Worm (Caenorhabditis elegans) whole organism, L3 larva: ENCODE measurements around the gene F46F2.3.

Experiments used
- elt-1 ChIP-seq: fragments of 150-350 bp; optimal IDR thresholded peaks from 2 replicates; lab custom pipeline; 2014; ENCODE audit warnings: missing biosample characterization, missing genetic modification characterization
- elt-3 ChIP-seq, 3 experiments: fragments of 150-350 bp in 1 of 3; sonication (generic microtip) in 2 of 3; optimal IDR thresholded peaks; 2 replicates in 2 of 3; 4 replicates in 1 of 3; lab custom pipeline; 2014 to 2017; ENCODE audit warnings: missing biosample characterization in 3 of 3, missing genetic modification characterization in 3 of 3
- lin-39 ChIP-seq: fragments of 150-350 bp; optimal IDR thresholded peaks from 2 replicates; lab custom pipeline; 2018; ENCODE audit warnings: missing biosample characterization, missing genetic modification reagents, missing genetic modification characterization
- nfya-1 ChIP-seq: sonication (generic microtip); optimal IDR thresholded peaks from 2 replicates; lab custom pipeline; 2017; ENCODE audit warnings: missing genetic modification characterization, mild to moderate bottlenecking, missing compliant biosample characterization, antibody characterized with exemption, moderate library complexity; ENCODE audit not compliant: insufficient read depth
- zag-1 ChIP-seq: fragments of 150-350 bp; optimal IDR thresholded peaks from 2 replicates; lab custom pipeline; 2014; ENCODE audit warnings: missing biosample characterization, missing genetic modification characterization

- TF ChIP-seq elt-3 (tag; optimal IDR thresholded peaks at IDR 0.05; lab: Kevin White, UChicago) (no peak), nfya-1 (tag; lab: Kevin White, UChicago) (no peak), zag-1 (tag; lab: Kevin White, UChicago) (no peak), elt-1 (tag; lab: Kevin White, UChicago) (no peak), lin-39 (tag; lab: Kevin White, UChicago) (no peak)
These were observed 36.0 kb downstream of the F46F2.3 start for ce11 chrX:15224128-15224527.
